Fruit fly (Drosophila melanogaster) whole organism, prepupa: ENCODE measurements around the gene Pex7.

Source experiments
- CG10669 ChIP-seq: fragments of 200-800 bp; sonication (Bioruptor generic); optimal IDR thresholded peaks from 3 replicates; lab custom pipeline; 2018; ENCODE audit warnings: missing biosample characterization, mild to moderate bottlenecking, missing genetic modification characterization, moderate library complexity
- CG11294 ChIP-seq: fragments of 200-800 bp; sonication (Bioruptor generic); IDR thresholded peaks from 2 replicates; pipeline ENCODE4 v1.3.6; 2022; ENCODE audit warnings: missing biosample characterization, missing genetic modification characterization
- CG11762 ChIP-seq: fragments of 200-800 bp; sonication (Bioruptor generic); optimal IDR thresholded peaks from 3 replicates; lab custom pipeline; 2016; ENCODE audit warnings: missing biosample characterization, missing genetic modification characterization; ENCODE audit not compliant: insufficient read depth
- CG15336 ChIP-seq: fragments of 200-800 bp; sonication (Bioruptor generic); IDR thresholded peaks from 2 replicates; pipeline ENCODE4 v1.3.6; 2022; ENCODE audit warnings: missing biosample characterization, missing genetic modification characterization
- CG1621 ChIP-seq: fragments of 200-800 bp; sonication (Bioruptor generic); optimal IDR thresholded peaks from 3 replicates; lab custom pipeline; 2018; ENCODE audit warnings: missing biosample characterization, mild to moderate bottlenecking, missing genetic modification characterization
- CG16779 ChIP-seq: fragments of 200-800 bp; sonication (Bioruptor generic); optimal IDR thresholded peaks from 3 replicates; lab custom pipeline; 2017; ENCODE audit warnings: missing biosample characterization, mild to moderate bottlenecking, missing genetic modification characterization
- CG3032 ChIP-seq: fragments of 200-800 bp; optimal IDR thresholded peaks from 2 replicates; lab custom pipeline; 2019; ENCODE audit warnings: missing biosample characterization, mild to moderate bottlenecking, missing genetic modification characterization, moderate library complexity
- CG31627 ChIP-seq: fragments of 200-800 bp; sonication (Bioruptor generic); optimal IDR thresholded peaks from 3 replicates; lab custom pipeline; 2016; ENCODE audit warnings: missing biosample characterization, missing genetic modification characterization
- CG32006 ChIP-seq: fragments of 200-800 bp; sonication (Bioruptor generic); optimal IDR thresholded peaks from 3 replicates; lab custom pipeline; 2017; ENCODE audit warnings: missing biosample characterization, mild to moderate bottlenecking, missing genetic modification characterization
- CG3919 ChIP-seq: fragments of 200-800 bp; sonication (Bioruptor generic); optimal IDR thresholded peaks from 3 replicates; lab custom pipeline; 2016; ENCODE audit warnings: missing biosample characterization, missing genetic modification characterization
- CG4318 ChIP-seq: fragments of 200-800 bp; sonication (Bioruptor generic); optimal IDR thresholded peaks from 3 replicates; lab custom pipeline; 2017; ENCODE audit warnings: missing biosample characterization, mild to moderate bottlenecking, missing genetic modification characterization
- CG6276 ChIP-seq: fragments of 200-800 bp; sonication (Bioruptor generic); optimal IDR thresholded peaks from 2 replicates; lab custom pipeline; 2017; ENCODE audit warnings: missing biosample characterization, mild to moderate bottlenecking, missing genetic modification characterization
- CG6808 ChIP-seq: fragments of 200-800 bp; sonication (Bioruptor generic); optimal IDR thresholded peaks from 3 replicates; lab custom pipeline; 2017; ENCODE audit warnings: missing biosample characterization, missing genetic modification characterization, mild to moderate bottlenecking, moderate library complexity, missing genetic modification reagents
- CG6854 ChIP-seq: fragments of 200-800 bp; sonication (Bioruptor generic); optimal IDR thresholded peaks from 2 replicates; lab custom pipeline; 2017; ENCODE audit warnings: missing biosample characterization, mild to moderate bottlenecking, missing genetic modification characterization
- CG8119 ChIP-seq: fragments of 200-800 bp; sonication (Bioruptor generic); IDR thresholded peaks from 3 replicates; pipeline ENCODE4 v1.3.6; 2022; ENCODE audit warnings: missing biosample characterization, missing genetic modification characterization
- CG8319 ChIP-seq: fragments of 200-800 bp; sonication (Bioruptor generic); optimal IDR thresholded peaks from 3 replicates; lab custom pipeline; 2016; ENCODE audit warnings: missing biosample characterization, missing genetic modification characterization
- CG8632 ChIP-seq: fragments of 200-800 bp; sonication (Bioruptor generic); optimal IDR thresholded peaks from 3 replicates; lab custom pipeline; 2016; ENCODE audit warnings: missing biosample characterization, missing genetic modification characterization
- CG9139 ChIP-seq: fragments of 200-800 bp; sonication (Bioruptor generic); optimal IDR thresholded peaks from 3 replicates; lab custom pipeline; 2017; ENCODE audit warnings: missing biosample characterization, mild to moderate bottlenecking, missing genetic modification characterization
- Eip75B ChIP-seq: fragments of 200-800 bp; sonication (Bioruptor generic); optimal IDR thresholded peaks from 3 replicates; lab custom pipeline; 2016; ENCODE audit warnings: missing biosample characterization, missing genetic modification characterization
- Eip78C ChIP-seq: fragments of 200-800 bp; sonication (Bioruptor generic); peaks from one replicate; lab custom pipeline; 2016; ENCODE audit warnings: missing biosample characterization, missing genetic modification characterization
- Eip93F ChIP-seq: fragments of 200-800 bp; sonication (Bioruptor generic); optimal IDR thresholded peaks from 2 replicates; lab custom pipeline; 2016; ENCODE audit warnings: missing biosample characterization, mild to moderate bottlenecking, missing genetic modification characterization
- Ets21C ChIP-seq: fragments of 200-800 bp; sonication (Bioruptor generic); optimal IDR thresholded peaks from 3 replicates; lab custom pipeline; 2016; ENCODE audit warnings: missing biosample characterization, missing genetic modification characterization
- Ets96B ChIP-seq: fragments of 200-800 bp; optimal IDR thresholded peaks from 2 replicates; lab custom pipeline; 2019; ENCODE audit warnings: missing biosample characterization, mild to moderate bottlenecking, missing genetic modification characterization, moderate library complexity
- Gug ChIP-seq: fragments of 200-800 bp; sonication (Bioruptor generic); IDR thresholded peaks from 2 replicates; pipeline ENCODE4 v1.3.6; 2022; ENCODE audit warnings: missing biosample characterization, missing genetic modification characterization
- Hr39 ChIP-seq: fragments of 200-800 bp; sonication (Bioruptor generic); optimal IDR thresholded peaks from 2 replicates; lab custom pipeline; 2016; ENCODE audit warnings: missing biosample characterization, missing genetic modification characterization
- Hr4 ChIP-seq: fragments of 200-800 bp; sonication (Bioruptor generic); optimal IDR thresholded peaks from 3 replicates; lab custom pipeline; 2016; ENCODE audit warnings: missing biosample characterization, missing genetic modification characterization
- Lpt ChIP-seq: fragments of 200-800 bp; sonication (Bioruptor generic); optimal IDR thresholded peaks from 3 replicates; lab custom pipeline; 2016; ENCODE audit warnings: missing biosample characterization, missing genetic modification characterization
- Met ChIP-seq: fragments of 200-800 bp; sonication (Bioruptor generic); optimal IDR thresholded peaks from 3 replicates; lab custom pipeline; 2016; ENCODE audit warnings: missing biosample characterization, missing genetic modification characterization
- OdsH ChIP-seq: fragments of 200-800 bp; sonication (Bioruptor generic); optimal IDR thresholded peaks from 3 replicates; lab custom pipeline; 2016; ENCODE audit warnings: missing biosample characterization, missing genetic modification characterization
- Smox ChIP-seq: fragments of 200-800 bp; sonication (Bioruptor generic); optimal IDR thresholded peaks from 3 replicates; lab custom pipeline; 2016; ENCODE audit warnings: missing biosample characterization, missing genetic modification characterization
- Sox102F ChIP-seq: fragments of 200-800 bp; sonication (Bioruptor generic); optimal IDR thresholded peaks from 2 replicates; lab custom pipeline; 2016; ENCODE audit warnings: missing biosample characterization, mild to moderate bottlenecking, missing genetic modification characterization
- Sox14 ChIP-seq: fragments of 200-800 bp; sonication (Bioruptor generic); optimal IDR thresholded peaks from 3 replicates; lab custom pipeline; 2016; ENCODE audit warnings: missing biosample characterization, missing genetic modification characterization
- Sox15 ChIP-seq: fragments of 200-800 bp; sonication (Bioruptor generic); optimal IDR thresholded peaks from 3 replicates; lab custom pipeline; 2016; ENCODE audit warnings: missing biosample characterization, missing genetic modification characterization
- achi ChIP-seq: fragments of 200-800 bp; sonication (Bioruptor generic); optimal IDR thresholded peaks from 3 replicates; lab custom pipeline; 2016; ENCODE audit warnings: missing biosample characterization, missing genetic modification characterization
- acj6 ChIP-seq: fragments of 200-800 bp; sonication (Bioruptor generic); optimal IDR thresholded peaks from 3 replicates; lab custom pipeline; 2016; ENCODE audit warnings: missing biosample characterization, missing genetic modification characterization
- cyc ChIP-seq: fragments of 200-800 bp; sonication (Bioruptor generic); optimal IDR thresholded peaks from 3 replicates; lab custom pipeline; 2016; ENCODE audit warnings: missing biosample characterization, missing genetic modification characterization
- dsx ChIP-seq: fragments of 200-800 bp; optimal IDR thresholded peaks from 3 replicates; lab custom pipeline; 2019; ENCODE audit warnings: missing biosample characterization, mild to moderate bottlenecking, missing genetic modification characterization, moderate library complexity; ENCODE audit not compliant: poor library complexity, severe bottlenecking
- eg ChIP-seq: fragments of 200-800 bp; sonication (Bioruptor generic); IDR thresholded peaks from 3 replicates; pipeline ENCODE4 v1.3.6; 2022; ENCODE audit warnings: missing biosample characterization, missing genetic modification characterization
- fd59A ChIP-seq: fragments of 200-800 bp; sonication (Bioruptor generic); optimal IDR thresholded peaks from 2 replicates; lab custom pipeline; 2017; ENCODE audit warnings: missing biosample characterization, mild to moderate bottlenecking, missing genetic modification characterization, missing genetic modification reagents
- fd85E ChIP-seq: fragments of 200-800 bp; sonication (Bioruptor generic); optimal IDR thresholded peaks from 3 replicates; lab custom pipeline; 2016; ENCODE audit warnings: missing biosample characterization, missing genetic modification characterization
- net ChIP-seq: fragments of 200-800 bp; sonication (Bioruptor generic); optimal IDR thresholded peaks from 3 replicates; lab custom pipeline; 2016; ENCODE audit warnings: missing biosample characterization, missing genetic modification characterization
- pdm3 ChIP-seq: fragments of 200-800 bp; sonication (Bioruptor generic); optimal IDR thresholded peaks from 3 replicates; lab custom pipeline; 2016; ENCODE audit warnings: missing biosample characterization, missing genetic modification characterization
- salr ChIP-seq, 2 experiments: fragments of 200-800 bp; sonication (Bioruptor generic); optimal IDR thresholded peaks; 3 replicates each; lab custom pipeline; 2016 to 2018; ENCODE audit warnings: missing biosample characterization in 2 of 2, missing genetic modification characterization in 2 of 2, mild to moderate bottlenecking in 1 of 2
- spab ChIP-seq: fragments of 200-800 bp; sonication (Bioruptor generic); optimal IDR thresholded peaks from 2 replicates; lab custom pipeline; 2017; ENCODE audit warnings: missing biosample characterization, mild to moderate bottlenecking, missing genetic modification characterization, missing genetic modification reagents
- ss ChIP-seq, 2 experiments: fragments of 200-800 bp; sonication (Bioruptor generic); optimal IDR thresholded peaks; 2 replicates in 1 of 2; 3 replicates in 1 of 2; lab custom pipeline; 2017 to 2018; ENCODE audit warnings: mild to moderate bottlenecking in 2 of 2, missing biosample characterization in 2 of 2, missing genetic modification characterization in 2 of 2, moderate library complexity in 1 of 2
- svp ChIP-seq: fragments of 200-800 bp; sonication (Bioruptor generic); peaks from one replicate; lab custom pipeline; 2016; ENCODE audit warnings: missing biosample characterization, missing genetic modification characterization
- topi ChIP-seq: fragments of 200-800 bp; sonication (Bioruptor generic); optimal IDR thresholded peaks from 3 replicates; lab custom pipeline; 2016; ENCODE audit warnings: missing biosample characterization, missing genetic modification characterization
- vri ChIP-seq: fragments of 200-800 bp; sonication (Bioruptor generic); optimal IDR thresholded peaks from 3 replicates; lab custom pipeline; 2016; ENCODE audit warnings: missing biosample characterization, mild to moderate bottlenecking, missing genetic modification characterization

The Pex7 gene

DNA sequence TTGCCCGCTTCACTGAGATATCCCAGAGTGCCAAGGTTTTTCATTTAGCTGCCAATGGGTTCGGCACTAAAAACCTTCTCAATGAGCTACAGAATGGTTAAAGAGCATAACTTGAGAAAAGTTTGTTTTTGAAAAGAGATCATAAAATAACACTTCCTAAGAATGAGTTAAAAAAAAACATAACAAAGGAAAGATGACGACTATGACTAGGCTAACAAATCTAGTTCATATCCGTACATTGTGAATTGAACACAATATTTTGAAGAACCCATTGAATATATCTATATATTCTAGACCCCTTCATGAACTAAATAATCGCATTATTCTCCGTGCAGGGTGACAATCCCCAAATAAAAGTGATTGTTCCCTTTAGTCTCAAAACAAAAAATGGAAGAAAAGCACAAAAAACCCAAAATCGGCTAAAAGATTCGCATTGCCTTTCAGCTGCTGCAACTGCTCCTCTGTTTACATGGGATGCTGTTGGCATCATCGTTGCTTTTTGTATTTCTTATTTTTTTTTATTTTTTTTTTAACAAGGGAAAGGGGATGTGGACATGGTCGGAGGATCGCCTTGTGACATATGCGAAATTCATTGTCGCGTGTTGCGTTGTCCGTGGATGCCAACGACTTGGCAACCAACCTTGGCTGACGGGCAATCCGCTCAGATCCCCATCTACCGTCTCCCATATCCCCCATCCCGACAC is 9.9 kb downstream of the Pex7 start (continued):
- TF ChIP-seq net (GFP tag; lab: Kevin White, UChicago): peak; percentile 80
- TF ChIP-seq CG16779 (tag; lab: Kevin White, UChicago): no peak
- peak; percentile 75 for TF ChIP-seq fd59A (GFP tag; lab: Kevin White, UChicago)
- TF ChIP-seq eg (GFP tag; lab: Robert Waterston, UW): no peak
- peak; percentile 93 for TF ChIP-seq pdm3 (GFP tag; lab: Kevin White, UChicago)
- peak; percentile 97 for TF ChIP-seq CG31627 (GFP tag; lab: Kevin White, UChicago)
- peak; percentile 80 for TF ChIP-seq CG6854 (GFP tag; lab: Kevin White, UChicago)
- peak; percentile 91 for TF ChIP-seq Ets21C (GFP tag; lab: Kevin White, UChicago)
- peak; percentile 68 for TF ChIP-seq spab (GFP tag; lab: Kevin White, UChicago)
- TF ChIP-seq Gug (GFP tag; lab: Robert Waterston, UW): no peak
- peak; percentile 97 for TF ChIP-seq topi (GFP tag; lab: Kevin White, UChicago)
- no peak for TF ChIP-seq CG11294 (GFP tag; lab: Robert Waterston, UW)
- no peak for TF ChIP-seq CG8119 (GFP tag; lab: Robert Waterston, UW)
- peak; percentile 98 for TF ChIP-seq Met (GFP tag; lab: Kevin White, UChicago)
- TF ChIP-seq CG10669 (GFP tag; lab: Kevin White, UChicago): peak; percentile 81
- TF ChIP-seq CG32006 (GFP tag; lab: Kevin White, UChicago): no peak

- TF ChIP-seq acj6 (GFP tag; lab: Kevin White, UChicago): peak; percentile 81
- peak; percentile 97 for TF ChIP-seq svp (GFP tag; lab: Kevin White, UChicago)
- TF ChIP-seq CG9139 (GFP tag; lab: Kevin White, UChicago): peak; percentile 64
- peak; percentile 52 for TF ChIP-seq CG32006 (GFP tag; lab: Kevin White, UChicago)
- TF ChIP-seq OdsH (GFP tag; lab: Kevin White, UChicago): peak; percentile 83
- TF ChIP-seq Ets96B (tag; lab: Kevin White, UChicago): peak; percentile 91
- TF ChIP-seq CG11762: peak; percentile 86
- TF ChIP-seq CG15336 (GFP tag; lab: Robert Waterston, UW): peak; percentile 73
- peak; percentile 28 for TF ChIP-seq fd85E (GFP tag; lab: Kevin White, UChicago)
- TF ChIP-seq CG8632 (GFP tag; lab: Kevin White, UChicago): peak; percentile 87
- peak; percentile 60 for TF ChIP-seq CG6854 (GFP tag; lab: Kevin White, UChicago)
- peak; percentile 82 for TF ChIP-seq pdm3 (GFP tag; lab: Kevin White, UChicago)
- TF ChIP-seq CG3919 (GFP tag; lab: Kevin White, UChicago): peak; percentile 85
- TF ChIP-seq vri (GFP tag; lab: Kevin White, UChicago): peak; percentile 72
- peak; percentile 86 for TF ChIP-seq Hr39
- TF ChIP-seq CG8319 (GFP tag; lab: Kevin White, UChicago): peak; percentile 77
- no peak for TF ChIP-seq CG4318 (GFP tag; lab: Kevin White, UChicago)
- peak; percentile 50 for TF ChIP-seq Hr4 (GFP tag; lab: Kevin White, UChicago)
- peak; percentile 81 to 93 for TF ChIP-seq ss (GFP tag; optimal IDR thresholded peaks at IDR 0.05; lab: Kevin White, UChicago)
- peak; percentile 76 for TF ChIP-seq Eip93F (GFP tag; lab: Kevin White, UChicago)
- peak; percentile 91 for TF ChIP-seq cyc (GFP tag; lab: Kevin White, UChicago)
- TF ChIP-seq Eip75B (GFP tag; lab: Kevin White, UChicago): peak; percentile 92
- TF ChIP-seq Lpt (GFP tag; lab: Kevin White, UChicago): no peak
- peak; percentile 53 for TF ChIP-seq CG6276 (GFP tag; lab: Kevin White, UChicago)
- TF ChIP-seq CG6808 (GFP tag; lab: Kevin White, UChicago): peak; percentile 88
- peak; percentile 74 for TF ChIP-seq CG11294 (GFP tag; lab: Robert Waterston, UW)
- TF ChIP-seq CG3032: peak; percentile 93
- peak; percentile 81 for TF ChIP-seq Sox102F (GFP tag; lab: Kevin White, UChicago)
- peak; percentile 86 for TF ChIP-seq spab (GFP tag; lab: Kevin White, UChicago)
- peak; percentile 79 for TF ChIP-seq achi
- peak; percentile 84 for TF ChIP-seq fd59A (GFP tag; lab: Kevin White, UChicago)
- peak; percentile 84 for TF ChIP-seq Smox
- TF ChIP-seq Eip78C (GFP tag; lab: Kevin White, UChicago): peak; percentile 98
- TF ChIP-seq salr (GFP tag; optimal IDR thresholded peaks at IDR 0.05; lab: Kevin White, UChicago): peak in 1 of 2 experiments; percentile 73
- peak; percentile 91 for TF ChIP-seq dsx
- peak; percentile 81 for TF ChIP-seq Sox15 (GFP tag; lab: Kevin White, UChicago)
- peak; percentile 81 for TF ChIP-seq CG1621 (tag; lab: Kevin White, UChicago)
- TF ChIP-seq CG10669 (GFP tag; lab: Kevin White, UChicago): peak; percentile 86
- TF ChIP-seq Sox14 (GFP tag; lab: Kevin White, UChicago): peak; percentile 82
Measured at dm6 chr3L:8657429-8657754, 10.4 kb downstream of the Pex7 start.
